Fruit fly (Drosophila melanogaster) whole organism, prepupa: ENCODE measurements around the gene Tango9.

ENCODE experiments used
- Blimp-1 ChIP-seq: fragments of 200-800 bp; sonication (Bioruptor generic); optimal IDR thresholded peaks from 3 replicates; lab custom pipeline; 2017; ENCODE audit warnings: missing biosample characterization, missing genetic modification characterization, mild to moderate bottlenecking, moderate library complexity, missing genetic modification reagents
- Met ChIP-seq: fragments of 200-800 bp; sonication (Bioruptor generic); optimal IDR thresholded peaks from 3 replicates; lab custom pipeline; 2016; ENCODE audit warnings: missing biosample characterization, missing genetic modification characterization
- OdsH ChIP-seq: fragments of 200-800 bp; sonication (Bioruptor generic); optimal IDR thresholded peaks from 3 replicates; lab custom pipeline; 2016; ENCODE audit warnings: missing biosample characterization, missing genetic modification characterization
- dac ChIP-seq: fragments of 200-800 bp; sonication (Bioruptor generic); optimal IDR thresholded peaks from 2 replicates; lab custom pipeline; 2017; ENCODE audit warnings: missing biosample characterization, mild to moderate bottlenecking, missing genetic modification characterization
- svp ChIP-seq: fragments of 200-800 bp; sonication (Bioruptor generic); peaks from one replicate; lab custom pipeline; 2016; ENCODE audit warnings: missing biosample characterization, missing genetic modification characterization

DNA sequence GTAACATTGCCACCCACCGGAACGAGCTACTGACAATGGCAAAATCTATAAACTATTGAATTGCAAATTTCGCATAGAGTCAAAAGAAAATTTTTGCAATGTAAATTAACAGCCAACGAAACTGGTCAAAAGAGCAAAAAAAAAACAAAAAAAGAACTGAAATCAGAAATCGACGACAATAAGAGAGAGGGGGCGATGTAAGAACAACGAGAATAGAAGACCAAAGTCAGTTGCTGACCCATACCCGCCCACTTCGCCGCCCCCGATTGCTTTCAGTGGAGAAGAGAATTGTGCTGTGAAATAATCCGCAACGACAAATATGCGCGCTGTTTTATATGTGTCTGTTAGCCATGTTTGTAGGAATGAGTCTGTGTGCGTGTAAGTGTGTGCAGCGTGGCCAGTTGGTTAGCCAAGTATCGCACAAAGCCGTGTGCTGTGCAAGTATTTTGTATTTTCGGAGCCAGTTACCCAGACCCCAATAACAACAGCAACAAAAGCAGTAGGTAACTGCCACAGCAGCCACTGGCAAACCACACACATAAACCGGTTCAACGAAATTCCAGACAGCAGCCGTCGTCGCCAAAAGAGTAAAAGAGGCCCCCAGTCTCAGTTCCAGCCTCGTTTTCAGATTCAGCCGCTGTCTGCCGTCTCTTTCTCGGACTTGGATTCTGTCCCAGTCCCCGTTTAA is 37.1 kb downstream of the Tango9 start:
- TF ChIP-seq Met: peak; percentile 65
- peak; percentile 58 for TF ChIP-seq OdsH
- TF ChIP-seq dac (GFP tag; lab: Kevin White, UChicago): no peak
- peak; percentile 80 for TF ChIP-seq svp (GFP tag; lab: Kevin White, UChicago)
- no peak for TF ChIP-seq Blimp-1
